Worm (Caenorhabditis elegans) whole organism, mixed stage, embryonic: ENCODE results near the gene fipp-1.

Experiments used
- elt-1 ChIP-seq: sonication (generic microtip); optimal IDR thresholded peaks from 2 replicates; lab custom pipeline; 2017; ENCODE audit warnings: missing genetic modification characterization, mild to moderate bottlenecking, missing compliant biosample characterization, antibody characterized with exemption, moderate library complexity, borderline replicate concordance; ENCODE audit not compliant: insufficient read depth
- elt-3 ChIP-seq: fragments of 150-350 bp; optimal IDR thresholded peaks from 2 replicates; lab custom pipeline; 2014; ENCODE audit warnings: missing biosample characterization, missing genetic modification characterization
- nhr-12 ChIP-seq: fragments of 150-350 bp; optimal IDR thresholded peaks from 2 replicates; lab custom pipeline; 2014; ENCODE audit warnings: missing biosample characterization, missing genetic modification characterization
- pha-4 ChIP-seq: fragments of 150-350 bp; optimal IDR thresholded peaks from 2 replicates; lab custom pipeline; 2018; ENCODE audit warnings: missing biosample characterization, missing genetic modification reagents, missing genetic modification characterization
- snpc-4 ChIP-seq: fragments of 150-350 bp; optimal IDR thresholded peaks from 2 replicates; lab custom pipeline; 2014; ENCODE audit warnings: missing biosample characterization, missing genetic modification characterization
- unc-39 ChIP-seq: fragments of 150-350 bp; optimal IDR thresholded peaks from 2 replicates; lab custom pipeline; 2014; ENCODE audit warnings: missing biosample characterization, missing genetic modification characterization
- unc-62 ChIP-seq: fragments of 150-350 bp; optimal IDR thresholded peaks from 2 replicates; lab custom pipeline; 2014; ENCODE audit warnings: missing biosample characterization, missing genetic modification reagents, missing genetic modification characterization

ce11 chrV:4382298-4382697, 10.7 kb downstream of the fipp-1 start, which contains the start of gene F13A2.1:
- TF ChIP-seq pha-4, result no peak
- TF ChIP-seq elt-3 (tag; lab: Kevin White, UChicago), result no peak
- TF ChIP-seq snpc-4, result no peak
- TF ChIP-seq nhr-12 (tag; lab: Kevin White, UChicago), result no peak
- no peak for TF ChIP-seq unc-39 (tag; lab: Kevin White, UChicago)
- no peak for TF ChIP-seq unc-62 (GFP tag; lab: Kevin White, UChicago)
- TF ChIP-seq elt-1 (tag; lab: Kevin White, UChicago), result no peak
